Fruit fly (Drosophila melanogaster) whole organism: Measurements from ENCODE around the gene fiz.

ENCODE experiments used
- CG8478 ChIP-seq: fragments of >200 bp; optimal IDR thresholded peaks from 2 replicates; lab custom pipeline; 2018; ENCODE audit warnings: inconsistent platforms
- Dll ChIP-seq: fragments of >200 bp; optimal IDR thresholded peaks from 2 replicates; lab custom pipeline; 2017
- EcR ChIP-seq, 2 experiments: fragments of >200 bp; optimal IDR thresholded peaks; 2 replicates each; lab custom pipeline; 2017; ENCODE audit warnings: missing biosample characterization in 2 of 2, missing genetic modification characterization in 2 of 2, missing genetic modification reagents in 2 of 2
- pan ChIP-seq: fragments of >200 bp; optimal IDR thresholded peaks from 2 replicates; lab custom pipeline; 2017
- psq ChIP-seq: fragments of >200 bp; optimal IDR thresholded peaks from 2 replicates; lab custom pipeline; 2017

DNA sequence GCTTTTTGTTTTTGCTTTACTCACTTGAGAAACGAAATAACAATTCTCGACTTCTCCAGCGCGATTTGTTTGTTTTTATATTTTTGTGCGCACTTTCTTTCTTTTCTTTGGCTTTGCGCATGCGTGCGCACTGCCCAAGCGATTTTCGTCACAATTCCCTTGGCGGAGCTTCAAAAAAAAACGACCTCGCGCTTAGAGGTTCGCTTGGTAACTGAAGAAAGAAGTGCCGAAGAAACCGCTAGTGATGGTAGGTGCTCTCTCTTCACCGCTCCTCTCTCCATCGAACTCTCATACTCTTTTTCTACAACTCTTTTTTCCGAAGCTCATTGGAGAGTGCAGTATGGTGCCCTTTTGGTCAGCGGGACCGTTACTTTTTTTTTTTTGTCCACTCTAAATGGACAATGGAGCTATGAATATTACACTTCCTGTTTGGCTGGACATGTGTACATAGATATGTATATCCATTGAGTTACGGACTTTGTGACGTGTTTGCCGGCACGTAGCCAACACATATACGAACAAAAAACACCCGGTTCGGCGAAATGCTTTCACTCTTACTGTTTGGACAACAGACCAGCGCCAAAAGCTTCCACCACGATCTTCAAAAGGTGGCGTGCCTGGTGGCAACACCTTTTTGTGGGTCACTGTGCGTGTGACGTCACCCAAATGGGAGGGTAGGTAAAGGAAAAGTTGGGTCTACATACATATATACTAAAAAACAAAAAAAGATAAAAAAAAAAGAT lies 13.9 kb upstream of the fiz start, which contains the start of gene CG9503:
- no peak for TF ChIP-seq EcR (GFP tag; optimal IDR thresholded peaks at IDR 0.05; lab: Kevin White, UChicago)
- no peak for TF ChIP-seq psq (lab: Kevin White, UChicago)
- TF ChIP-seq Dll = no peak
- no peak for TF ChIP-seq pan
- TF ChIP-seq CG8478 (lab: Kevin White, UChicago) = no peak
